5 worm cellular contexts compared by ENCODE assay signal in the genomic region with DNA sequence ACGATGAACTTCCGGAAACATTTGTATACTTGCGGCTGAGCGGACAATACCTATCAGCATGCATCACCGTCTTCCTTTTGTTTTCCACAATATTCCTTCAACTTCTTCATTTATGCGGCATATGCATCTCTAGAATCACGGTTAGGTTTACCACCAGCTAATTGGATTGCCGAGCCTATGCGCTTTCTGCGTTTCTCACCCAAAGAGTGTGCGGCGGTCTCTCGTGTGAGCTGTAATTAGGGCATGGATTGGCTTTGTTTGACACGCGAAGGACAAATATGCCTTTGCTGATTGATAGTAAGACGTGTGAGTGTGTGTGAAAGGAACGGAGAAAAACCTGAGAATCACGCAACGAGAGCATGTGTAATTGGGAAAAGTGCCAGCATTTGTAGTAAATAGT.
TF ChIP-seq lines count a peak whose summit lies in the region.

No protein-coding gene starts in this region.

TF ChIP-seq in whole organism, L1 larva, 84 proteins besides CTCF, POLR2A, EP300 and RAD21:
- TF ChIP-seq fos-1 (tag; optimal IDR thresholded peaks at IDR 0.05; lab: Kevin White, UChicago) (no peak), hlh-17 (GFP tag; optimal IDR thresholded peaks at IDR 0.05; lab: Kevin White, UChicago; ENCODE audit: borderline replicate concordance) (no peak), elt-3 (tag; optimal IDR thresholded peaks at IDR 0.05; lab: Kevin White, UChicago) (no peak), nhr-237 (tag; optimal IDR thresholded peaks at IDR 0.05; lab: Kevin White, UChicago) (no peak), lin-14 (GFP tag; optimal IDR thresholded peaks at IDR 0.05; lab: Kevin White, UChicago) (peak; percentile 55), nhr-19 (GFP tag; conservative IDR thresholded peaks at IDR 0.05; lab: Robert Waterston, UW) (no peak), hlh-4 (tag; optimal IDR thresholded peaks at IDR 0.05; lab: Kevin White, UChicago) (no peak), fkh-10 (GFP tag; optimal IDR thresholded peaks at IDR 0.05; lab: Kevin White, UChicago) (no peak)

TF ChIP-seq in whole organism, L3 larva, 47 proteins besides CTCF, POLR2A, EP300 and RAD21:
- peak; percentile 19 for TF ChIP-seq lin-39 (tag; optimal IDR thresholded peaks at IDR 0.05; lab: Kevin White, UChicago)
- no peak for TF ChIP-seq lin-15B (tag; optimal IDR thresholded peaks at IDR 0.05; lab: Kevin White, UChicago)

TF ChIP-seq in whole organism, late embryonic, 69 proteins besides CTCF, POLR2A, EP300 and RAD21:
- TF ChIP-seq syd-9 (tag; optimal IDR thresholded peaks at IDR 0.05; lab: Kevin White, UChicago) (no peak), che-1 (tag; optimal IDR thresholded peaks at IDR 0.05; lab: Kevin White, UChicago) (no peak), fax-1 (tag; optimal IDR thresholded peaks at IDR 0.05; lab: Kevin White, UChicago) (no peak), hlh-6 (tag; optimal IDR thresholded peaks at IDR 0.05; lab: Kevin White, UChicago) (no peak), nfya-1 (tag; optimal IDR thresholded peaks at IDR 0.05; lab: Kevin White, UChicago) (no peak), zip-5 (tag; optimal IDR thresholded peaks at IDR 0.05; lab: Kevin White, UChicago) (no peak), unc-42 (tag; optimal IDR thresholded peaks at IDR 0.05; lab: Kevin White, UChicago) (peak; percentile 80), ceh-45 (GFP tag; IDR thresholded peaks at IDR 0.05; lab: Robert Waterston, UW) (no peak), ceh-14 (tag; optimal IDR thresholded peaks at IDR 0.05; lab: Kevin White, UChicago) (peak; percentile 4), odd-2 (tag; optimal IDR thresholded peaks at IDR 0.05; lab: Kevin White, UChicago) (no peak), ceh-31 (tag; optimal IDR thresholded peaks at IDR 0.05; lab: Kevin White, UChicago) (peak; percentile 33), unc-55 (GFP tag; optimal IDR thresholded peaks at IDR 0.05; lab: Kevin White, UChicago) (no peak), ets-4 (tag; optimal IDR thresholded peaks at IDR 0.05; lab: Kevin White, UChicago) (no peak), unc-3 (GFP tag; conservative IDR thresholded peaks at IDR 0.05; lab: Robert Waterston, UW) (no peak), unc-3 (tag; optimal IDR thresholded peaks at IDR 0.05; lab: Kevin White, UChicago) (no peak), ttx-3 (tag; optimal IDR thresholded peaks at IDR 0.05; lab: Kevin White, UChicago) (peak; percentile 6)
TF ChIP-seq in whole organism, late embryonic: peak in this region for 4.

TF ChIP-seq in whole organism, mixed stage, embryonic, 35 proteins besides CTCF, POLR2A, EP300 and RAD21:
- no peak for TF ChIP-seq lin-13 (tag; optimal IDR thresholded peaks at IDR 0.05; lab: Kevin White, UChicago)
- TF ChIP-seq ces-1 (GFP tag; optimal IDR thresholded peaks at IDR 0.05; lab: Kevin White, UChicago) = peak; percentile 84
TF ChIP-seq in whole organism, mixed stage, embryonic: peak in this region for 1.

TF ChIP-seq in whole organism, young adult, 124 proteins besides CTCF, POLR2A, EP300 and RAD21:
- TF ChIP-seq nfya-2 (GFP tag; IDR thresholded peaks at IDR 0.05; lab: Robert Waterston, UW) = no peak
- TF ChIP-seq nhr-90 (tag; optimal IDR thresholded peaks at IDR 0.05; lab: Kevin White, UChicago) = no peak
- TF ChIP-seq ceh-27 (GFP tag; optimal IDR thresholded peaks at IDR 0.05; lab: Kevin White, UChicago) = no peak
- no peak for TF ChIP-seq nfya-1 (tag; optimal IDR thresholded peaks at IDR 0.05; lab: Kevin White, UChicago; ENCODE audit: borderline replicate concordance, insufficient read depth)
- TF ChIP-seq dox-1 (GFP tag; IDR thresholded peaks at IDR 0.05; lab: Robert Waterston, UW) = 0 out of 2 replicates have a peak, but pooled peaks have one; percentile 17
